Fruit fly (Drosophila melanogaster) whole organism, adult: Measurements from ENCODE around the gene mtm.
A peak's percentile ranks its signal among the peaks of the same experiment; 100 is the strongest.

Source experiments
- CG11617 ChIP-seq: fragments of 200-800 bp; sonication (Bioruptor generic); optimal IDR thresholded peaks from 2 replicates; lab custom pipeline; 2017; ENCODE audit warnings: mild to moderate bottlenecking, missing biosample characterization, missing genetic modification reagents, missing genetic modification characterization
- CG12768 ChIP-seq: fragments of 200-800 bp; sonication (Bioruptor generic); optimal IDR thresholded peaks from 2 replicates; lab custom pipeline; 2017; ENCODE audit warnings: missing biosample characterization, missing genetic modification characterization, mild to moderate bottlenecking, moderate library complexity, missing genetic modification reagents
- CG14711 ChIP-seq: fragments of 200-800 bp; sonication (Bioruptor generic); optimal IDR thresholded peaks from 2 replicates; lab custom pipeline; 2018; ENCODE audit warnings: missing biosample characterization, mild to moderate bottlenecking, missing genetic modification characterization, moderate library complexity
- CG1620 ChIP-seq: fragments of 200-800 bp; sonication (Bioruptor generic); optimal IDR thresholded peaks from 2 replicates; lab custom pipeline; 2016; ENCODE audit warnings: missing biosample characterization, missing genetic modification characterization
- CG33017 ChIP-seq: fragments of 200-800 bp; sonication (Bioruptor generic); optimal IDR thresholded peaks from 2 replicates; lab custom pipeline; 2018; ENCODE audit warnings: missing biosample characterization, mild to moderate bottlenecking, missing genetic modification characterization, moderate library complexity
- CG5204 ChIP-seq: fragments of 200-800 bp; sonication (Bioruptor generic); optimal IDR thresholded peaks from 2 replicates; lab custom pipeline; 2016; ENCODE audit warnings: missing biosample characterization, missing genetic modification characterization
- CG7045 ChIP-seq: fragments of 200-800 bp; sonication (Bioruptor generic); optimal IDR thresholded peaks from 2 replicates; lab custom pipeline; 2017; ENCODE audit warnings: missing biosample characterization, mild to moderate bottlenecking, missing genetic modification characterization
- CG7101 ChIP-seq: fragments of 200-800 bp; sonication (Bioruptor generic); optimal IDR thresholded peaks from 2 replicates; lab custom pipeline; 2018; ENCODE audit warnings: missing biosample characterization, mild to moderate bottlenecking, missing genetic modification characterization, moderate library complexity
- Clk ChIP-seq: fragments of 200-800 bp; sonication (Bioruptor generic); optimal IDR thresholded peaks from 2 replicates; lab custom pipeline; 2017; ENCODE audit warnings: missing biosample characterization, missing genetic modification characterization
- Crg-1 ChIP-seq: fragments of 200-800 bp; sonication (Bioruptor generic); optimal IDR thresholded peaks from 2 replicates; lab custom pipeline; 2016; ENCODE audit warnings: missing biosample characterization, missing genetic modification characterization
- Hr96 ChIP-seq: fragments of 200-800 bp; sonication (Bioruptor generic); optimal IDR thresholded peaks from 2 replicates; lab custom pipeline; 2016; ENCODE audit warnings: missing biosample characterization, missing genetic modification characterization
- Mnt ChIP-seq: fragments of 200-800 bp; sonication (Bioruptor generic); optimal IDR thresholded peaks from 2 replicates; lab custom pipeline; 2016; ENCODE audit warnings: missing biosample characterization, mild to moderate bottlenecking, missing genetic modification characterization
- bab1 ChIP-seq: fragments of 200-800 bp; sonication (Bioruptor generic); optimal IDR thresholded peaks from 3 replicates; lab custom pipeline; 2019; ENCODE audit warnings: missing biosample characterization, mild to moderate bottlenecking, missing genetic modification characterization, moderate library complexity
- cic ChIP-seq: fragments of 200-800 bp; sonication (Bioruptor generic); optimal IDR thresholded peaks from 2 replicates; lab custom pipeline; 2017; ENCODE audit warnings: missing biosample characterization, mild to moderate bottlenecking, missing genetic modification characterization, moderate library complexity
- cnc ChIP-seq, 2 experiments: fragments of >200 bp; optimal IDR thresholded peaks; 2 replicates each; lab custom pipeline; 2017
- kay ChIP-seq: fragments of 200-800 bp; sonication (Bioruptor generic); peaks from one replicate; lab custom pipeline; 2016; ENCODE audit warnings: missing biosample characterization, missing genetic modification characterization, borderline replicate concordance
- ovo ChIP-seq: fragments of 200-800 bp; sonication (Bioruptor generic); optimal IDR thresholded peaks from 2 replicates; lab custom pipeline; 2016; ENCODE audit warnings: missing biosample characterization, missing genetic modification characterization
- pad ChIP-seq: fragments of 200-800 bp; sonication (Bioruptor generic); optimal IDR thresholded peaks from 3 replicates; lab custom pipeline; 2017; ENCODE audit warnings: missing biosample characterization, missing genetic modification characterization, mild to moderate bottlenecking, moderate library complexity, missing genetic modification reagents
- tj ChIP-seq: fragments of 200-800 bp; sonication (Bioruptor generic); optimal IDR thresholded peaks from 3 replicates; lab custom pipeline; 2017; ENCODE audit warnings: missing biosample characterization, mild to moderate bottlenecking, missing genetic modification characterization, moderate library complexity
- toe ChIP-seq: fragments of 200-800 bp; sonication (Bioruptor generic); optimal IDR thresholded peaks from 2 replicates; lab custom pipeline; 2016; ENCODE audit warnings: missing biosample characterization, missing genetic modification characterization

Gene mtm

DNA sequence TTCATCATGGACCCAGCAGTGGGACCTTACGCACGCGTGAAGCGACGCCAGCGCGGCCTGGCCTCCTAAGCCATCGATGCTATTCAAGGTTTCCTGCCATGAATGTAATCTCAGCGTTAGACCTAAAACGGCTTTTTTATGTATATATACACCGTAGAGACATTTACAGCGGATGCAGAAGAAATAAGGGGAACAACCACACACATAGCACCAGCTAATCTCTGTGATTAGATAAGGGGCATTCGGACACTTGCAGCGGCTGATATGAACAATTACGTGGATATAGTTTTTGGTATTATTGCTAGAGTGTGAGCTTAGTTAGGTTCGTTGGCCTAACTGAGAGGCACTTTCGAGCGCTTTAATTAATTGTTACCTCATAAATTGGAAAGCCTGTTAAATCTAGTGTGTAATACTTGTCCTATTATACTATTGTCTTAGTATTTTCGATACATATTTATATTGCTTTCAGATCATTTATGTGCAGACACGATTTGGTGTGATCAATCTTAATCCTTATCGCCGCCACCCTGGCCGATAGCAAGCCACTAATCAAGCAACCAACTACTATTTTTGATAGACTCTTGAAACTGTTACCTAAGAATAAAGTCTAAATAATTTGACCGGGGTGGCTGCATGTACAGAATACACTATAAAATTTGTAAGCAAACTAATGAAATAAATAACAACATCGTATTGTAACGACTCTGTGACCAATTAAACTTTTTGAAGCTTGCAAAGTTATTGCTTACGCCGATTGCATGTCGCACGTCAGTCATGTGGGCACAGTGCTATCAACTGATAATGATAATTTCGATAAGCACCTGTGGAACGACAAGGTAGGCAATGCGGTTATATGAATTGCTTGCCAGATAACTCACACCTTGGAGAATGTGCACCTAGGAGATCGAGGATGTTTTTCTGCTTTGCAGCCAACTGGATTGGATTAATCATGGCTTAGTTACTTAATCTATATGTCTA is 48.4 kb downstream of the mtm start:
- TF ChIP-seq CG12768 (no peak), CG1620 (GFP tag; lab: Kevin White, UChicago) (no peak), kay (GFP tag; lab: Kevin White, UChicago) (no peak), CG11617 (GFP tag; lab: Kevin White, UChicago) (no peak), toe (GFP tag; lab: Kevin White, UChicago) (no peak), pad (GFP tag; lab: Kevin White, UChicago) (no peak), CG7101 (tag; lab: Kevin White, UChicago) (no peak), CG14711 (tag; lab: Kevin White, UChicago) (no peak), ovo (GFP tag; lab: Kevin White, UChicago) (no peak), CG33017 (tag; lab: Kevin White, UChicago) (no peak), CG5204 (GFP tag; lab: Kevin White, UChicago) (no peak), Mnt (GFP tag; lab: Kevin White, UChicago) (no peak), Hr96 (no peak), cic (GFP tag; lab: Kevin White, UChicago) (no peak), bab1 (GFP tag; lab: Kevin White, UChicago) (no peak), Crg-1 (GFP tag; lab: Kevin White, UChicago) (no peak), tj (GFP tag; lab: Kevin White, UChicago) (no peak), cnc (optimal IDR thresholded peaks at IDR 0.05; lab: Kevin White, UChicago) (no peak)

DNA sequence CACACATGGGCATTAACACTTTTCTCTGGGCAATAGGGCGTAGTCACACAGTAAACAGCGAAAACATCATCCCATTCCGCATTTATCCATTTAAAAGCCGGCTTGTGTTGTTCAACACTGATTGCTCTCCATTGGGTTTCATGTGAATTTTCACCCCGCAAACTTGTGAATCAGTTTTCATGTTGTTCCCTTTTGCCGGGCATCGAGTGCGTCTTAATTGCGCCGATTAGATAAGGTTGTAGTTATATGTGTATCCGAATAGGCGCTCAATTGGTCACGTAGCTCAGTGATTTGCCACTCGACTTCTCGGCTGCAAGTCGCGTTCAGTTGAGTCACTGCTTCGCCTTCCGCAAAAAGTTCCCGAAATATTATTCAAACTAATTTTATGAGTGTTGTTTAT is 49.9 kb downstream of the mtm start:
- TF ChIP-seq tj (GFP tag; lab: Kevin White, UChicago): no peak
- TF ChIP-seq cic (GFP tag; lab: Kevin White, UChicago): peak; percentile 86
- TF ChIP-seq Hr96: no peak
- no peak for TF ChIP-seq ovo (GFP tag; lab: Kevin White, UChicago)
- TF ChIP-seq bab1 (GFP tag; lab: Kevin White, UChicago): peak; percentile 25
- TF ChIP-seq pad (GFP tag; lab: Kevin White, UChicago): no peak
- TF ChIP-seq Crg-1 (GFP tag; lab: Kevin White, UChicago): no peak
- TF ChIP-seq CG12768: peak; percentile 18
- TF ChIP-seq CG33017 (tag; lab: Kevin White, UChicago): no peak
- no peak for TF ChIP-seq CG14711 (tag; lab: Kevin White, UChicago)

- TF ChIP-seq pad (GFP tag; lab: Kevin White, UChicago): no peak
- no peak for TF ChIP-seq toe (GFP tag; lab: Kevin White, UChicago)
- TF ChIP-seq ovo (GFP tag; lab: Kevin White, UChicago): no peak
- TF ChIP-seq CG33017 (tag; lab: Kevin White, UChicago): no peak
- peak; percentile 50 for TF ChIP-seq CG7101 (tag; lab: Kevin White, UChicago)
- no peak for TF ChIP-seq kay (GFP tag; lab: Kevin White, UChicago)
- TF ChIP-seq CG12768: peak; percentile 3
- peak; percentile 24 for TF ChIP-seq CG14711 (tag; lab: Kevin White, UChicago)
- no peak for TF ChIP-seq CG5204 (GFP tag; lab: Kevin White, UChicago)
- TF ChIP-seq Crg-1 (GFP tag; lab: Kevin White, UChicago): no peak
- TF ChIP-seq Clk (GFP tag; lab: Kevin White, UChicago): peak; percentile 35
- peak; percentile 17 for TF ChIP-seq cic (GFP tag; lab: Kevin White, UChicago)
- TF ChIP-seq CG7045 (GFP tag; lab: Kevin White, UChicago): no peak
- TF ChIP-seq tj (GFP tag; lab: Kevin White, UChicago): peak; percentile 20
- TF ChIP-seq Mnt (GFP tag; lab: Kevin White, UChicago): peak; percentile 45
- peak; percentile 57 for TF ChIP-seq CG1620 (GFP tag; lab: Kevin White, UChicago)
- no peak for TF ChIP-seq cnc (optimal IDR thresholded peaks at IDR 0.05; lab: Kevin White, UChicago)
- peak; percentile 36 for TF ChIP-seq Hr96
- peak; percentile 61 for TF ChIP-seq bab1 (GFP tag; lab: Kevin White, UChicago)
- TF ChIP-seq CG11617 (GFP tag; lab: Kevin White, UChicago): peak; percentile 26
Measured at dm6 chr2L:5986094-5986493, 50.7 kb downstream of the mtm start, which contains the start of gene ifc. TSS of gene ifc (plus strand) at chr2L:5986348.
